Worm (Caenorhabditis elegans): ENCODE data around the gene ceh-53.

ceh-53 gene

ce11 chrIV:3552933-3553332, 54.9 kb downstream of the ceh-53 start:
- peak in 1 of 2 experiments; percentile 90 for TF ChIP-seq unc-62 (GFP tag; optimal IDR thresholded peaks at IDR 0.05 in 1 of 2)
- TF ChIP-seq unc-62 (tag; optimal IDR thresholded peaks at IDR 0.05), result no peak
- no peak for TF ChIP-seq dve-1 (tag; optimal IDR thresholded peaks at IDR 0.05; ENCODE audit: insufficient read depth)
- TF ChIP-seq daf-12 (tag; optimal IDR thresholded peaks at IDR 0.05), result no peak
